Fruit fly (Drosophila melanogaster): ENCODE data around the gene EndoU.

EndoU gene

dm6 chr3R:15933609-15934232, 25.5 kb downstream of the EndoU start, which contains the start of the genes CG5478 and blp (continued):
- TF ChIP-seq Bgb (GFP tag; IDR thresholded peaks at IDR 0.05; ENCODE audit: partially characterized antibody) (peak; percentile 93), ci (GFP tag; IDR thresholded peaks at IDR 0.05) (no peak), Ets97D (GFP tag; optimal IDR thresholded peaks at IDR 0.05) (peak; percentile 10), Scr (GFP tag; IDR thresholded peaks at IDR 0.05; ENCODE audit: partially characterized antibody) (peak; percentile 87), insv (GFP tag; optimal IDR thresholded peaks at IDR 0.05) (no peak), hth (optimal IDR thresholded peaks at IDR 0.05) (no peak), CG10431 (GFP tag; optimal IDR thresholded peaks at IDR 0.05) (no peak), corto (GFP tag; optimal IDR thresholded peaks at IDR 0.05) (no peak), Hr3 (GFP tag; optimal IDR thresholded peaks at IDR 0.05) (no peak), Atf-2 (GFP tag; optimal IDR thresholded peaks at IDR 0.05) (no peak), Side (GFP tag; optimal IDR thresholded peaks at IDR 0.05) (no peak), CG10959 (GFP tag; IDR thresholded peaks at IDR 0.05) (no peak), ems (GFP tag; optimal IDR thresholded peaks at IDR 0.05) (no peak), tgo (GFP tag; IDR thresholded peaks at IDR 0.05) (no peak), CG1233 (GFP tag; optimal IDR thresholded peaks at IDR 0.05) (no peak), CG6175 (GFP tag; IDR thresholded peaks at IDR 0.05) (no peak), HHEX (GFP tag; optimal IDR thresholded peaks at IDR 0.05) (no peak), ttk (GFP tag; IDR thresholded peaks at IDR 0.05) (no peak), Hey (tag; optimal IDR thresholded peaks at IDR 0.05) (no peak), Med (GFP tag) (peak; percentile 72), slou (GFP tag; optimal IDR thresholded peaks at IDR 0.05) (no peak), CG31441 (GFP tag; IDR thresholded peaks at IDR 0.05) (peak; percentile 46), CG1832 (GFP tag; optimal IDR thresholded peaks at IDR 0.05) (no peak), gcm2 (GFP tag; optimal IDR thresholded peaks at IDR 0.05) (no peak), CG18262 (tag; optimal IDR thresholded peaks at IDR 0.05) (no peak), zen2 (GFP tag; IDR thresholded peaks at IDR 0.05; ENCODE audit: partially characterized antibody) (peak; percentile 91), Dip2 (GFP tag; IDR thresholded peaks at IDR 0.05) (no peak), CG33557 (GFP tag; optimal IDR thresholded peaks at IDR 0.05) (no peak), CG10979 (tag; optimal IDR thresholded peaks at IDR 0.05) (no peak), btn (GFP tag; optimal IDR thresholded peaks at IDR 0.05) (no peak), sqz (GFP tag; optimal IDR thresholded peaks at IDR 0.05) (no peak), CG12942 (GFP tag; optimal IDR thresholded peaks at IDR 0.05) (no peak), nerfin-1 (tag; optimal IDR thresholded peaks at IDR 0.05) (no peak), sug (tag; optimal IDR thresholded peaks at IDR 0.05) (peak; percentile 14), ato (GFP tag; IDR thresholded peaks at IDR 0.05; ENCODE audit: partially characterized antibody) (peak; percentile 95), tll (GFP tag; optimal IDR thresholded peaks at IDR 0.05) (no peak), CG3407 (GFP tag; optimal IDR thresholded peaks at IDR 0.05) (no peak), CG5180 (GFP tag; optimal IDR thresholded peaks at IDR 0.05) (no peak), Hsf (GFP tag; optimal IDR thresholded peaks at IDR 0.05) (no peak), BEAF-32 (GFP tag; optimal IDR thresholded peaks at IDR 0.05) (peak; percentile 81), CG6689 (GFP tag; IDR thresholded peaks at IDR 0.05) (no peak), MBD-R2 (GFP tag; IDR thresholded peaks at IDR 0.05) (peak; percentile 79), CG6791 (GFP tag; IDR thresholded peaks at IDR 0.05; ENCODE audit: partially characterized antibody) (peak; percentile 94), CG1647 (GFP tag; optimal IDR thresholded peaks at IDR 0.05) (no peak), CG31365 (tag; optimal IDR thresholded peaks at IDR 0.05) (no peak), sob (GFP tag; IDR thresholded peaks at IDR 0.05) (0 out of 2 replicates have a peak, but pooled peaks have one; percentile 11), bcd (GFP tag; optimal IDR thresholded peaks at IDR 0.05) (no peak), Ets65A (GFP tag) (peak; percentile 3), CG13424 (tag; optimal IDR thresholded peaks at IDR 0.05) (no peak), CkIIα-i1 (GFP tag; IDR thresholded peaks at IDR 0.05) (no peak)
